Fruit fly (Drosophila melanogaster) whole organism, embryonic: Measurements from ENCODE around the gene CG43815.

Experiments used
- Atf6 ChIP-seq: fragments of 200-800 bp; sonication (Bioruptor generic); IDR thresholded peaks from 2 replicates; pipeline ENCODE4 v1.3.6; 2022; ENCODE audit warnings: missing biosample characterization, missing genetic modification characterization
- B-H2 ChIP-seq: fragments of 200-800 bp; sonication (Bioruptor generic); optimal IDR thresholded peaks from 2 replicates; lab custom pipeline; 2018; ENCODE audit warnings: missing biosample characterization, mild to moderate bottlenecking, missing genetic modification characterization
- Blimp-1 ChIP-seq: fragments of 200-800 bp; sonication (Bioruptor generic); optimal IDR thresholded peaks from 3 replicates; lab custom pipeline; 2018; ENCODE audit warnings: missing biosample characterization, missing genetic modification characterization, mild to moderate bottlenecking, moderate library complexity, missing genetic modification reagents
- CG10979 ChIP-seq: fragments of 200-800 bp; sonication (Bioruptor generic); optimal IDR thresholded peaks from 2 replicates; lab custom pipeline; 2018; ENCODE audit warnings: missing biosample characterization, mild to moderate bottlenecking, missing genetic modification characterization, moderate library complexity
- CG11085 ChIP-seq: fragments of 200-800 bp; sonication (Bioruptor generic); IDR thresholded peaks from 2 replicates; pipeline ENCODE4 v1.3.6; 2022; ENCODE audit warnings: missing biosample characterization, missing genetic modification characterization
- CG11723 ChIP-seq: fragments of 200-800 bp; sonication (Bioruptor generic); optimal IDR thresholded peaks from 2 replicates; lab custom pipeline; 2017; ENCODE audit warnings: missing biosample characterization, mild to moderate bottlenecking, missing genetic modification characterization
- CG12071 ChIP-seq: fragments of 200-800 bp; sonication (Bioruptor generic); optimal IDR thresholded peaks from 3 replicates; lab custom pipeline; 2018; ENCODE audit warnings: missing biosample characterization, mild to moderate bottlenecking, missing genetic modification characterization
- CG12104 ChIP-seq: fragments of 200-800 bp; sonication (Bioruptor generic); optimal IDR thresholded peaks from 3 replicates; lab custom pipeline; 2016; ENCODE audit warnings: missing biosample characterization, missing genetic modification characterization
- CG12391 ChIP-seq: fragments of 200-800 bp; sonication (Bioruptor generic); optimal IDR thresholded peaks from 3 replicates; lab custom pipeline; 2018; ENCODE audit warnings: missing biosample characterization, mild to moderate bottlenecking, missing genetic modification characterization, moderate library complexity
- CG14710 ChIP-seq: fragments of 200-800 bp; sonication (Bioruptor generic); optimal IDR thresholded peaks from 3 replicates; lab custom pipeline; 2019; ENCODE audit warnings: missing biosample characterization, mild to moderate bottlenecking, missing genetic modification characterization, moderate library complexity
- CG14965 ChIP-seq: fragments of 200-800 bp; sonication (Bioruptor generic); optimal IDR thresholded peaks from 2 replicates; lab custom pipeline; 2016; ENCODE audit warnings: missing biosample characterization, missing genetic modification characterization, borderline replicate concordance
- CG17328 ChIP-seq: fragments of 200-800 bp; sonication (Bioruptor generic); IDR thresholded peaks from 2 replicates; pipeline ENCODE4 v1.3.6; 2022; ENCODE audit warnings: missing biosample characterization, missing genetic modification characterization
- CG17829 ChIP-seq: fragments of 200-800 bp; optimal IDR thresholded peaks from 2 replicates; lab custom pipeline; 2019; ENCODE audit warnings: missing biosample characterization, mild to moderate bottlenecking, missing genetic modification characterization, moderate library complexity
- CG18262 ChIP-seq: fragments of 200-800 bp; optimal IDR thresholded peaks from 3 replicates; lab custom pipeline; 2019; ENCODE audit warnings: missing biosample characterization, mild to moderate bottlenecking, missing genetic modification characterization, moderate library complexity
- CG18476 ChIP-seq: fragments of 200-800 bp; sonication (Bioruptor generic); optimal IDR thresholded peaks from 2 replicates; lab custom pipeline; 2016; ENCODE audit warnings: missing biosample characterization, mild to moderate bottlenecking, missing genetic modification characterization
- CG2116 ChIP-seq: fragments of 200-800 bp; sonication (Bioruptor generic); optimal IDR thresholded peaks from 3 replicates; lab custom pipeline; 2018; ENCODE audit warnings: missing biosample characterization, mild to moderate bottlenecking, missing genetic modification characterization
- CG2712 ChIP-seq: fragments of 200-800 bp; optimal IDR thresholded peaks from 3 replicates; lab custom pipeline; 2019; ENCODE audit warnings: missing biosample characterization, mild to moderate bottlenecking, missing genetic modification characterization, moderate library complexity
- CG2889 ChIP-seq: fragments of 200-800 bp; sonication (Bioruptor generic); IDR thresholded peaks from 3 replicates; pipeline ENCODE4 v1.3.6; 2022; ENCODE audit warnings: missing biosample characterization, missing genetic modification characterization
- CG31441 ChIP-seq: fragments of 200-800 bp; sonication (Bioruptor generic); IDR thresholded peaks from 2 replicates; pipeline ENCODE4 v1.3.6; 2022; ENCODE audit warnings: missing biosample characterization, missing genetic modification characterization
- CG3838 ChIP-seq: fragments of 200-800 bp; sonication (Bioruptor generic); optimal IDR thresholded peaks from 3 replicates; lab custom pipeline; 2016; ENCODE audit warnings: missing biosample characterization, missing genetic modification characterization
- CG6254 ChIP-seq: fragments of 200-800 bp; sonication (Bioruptor generic); optimal IDR thresholded peaks from 3 replicates; lab custom pipeline; 2017; ENCODE audit warnings: mild to moderate bottlenecking, missing biosample characterization, missing genetic modification reagents, missing genetic modification characterization
- CG7357 ChIP-seq: fragments of 200-800 bp; sonication (Bioruptor generic); IDR thresholded peaks from 3 replicates; pipeline ENCODE4 v1.3.6; 2022; ENCODE audit warnings: missing biosample characterization, missing genetic modification characterization
- CG8281 ChIP-seq: fragments of 200-800 bp; sonication (Bioruptor generic); optimal IDR thresholded peaks from 2 replicates; lab custom pipeline; 2018; ENCODE audit warnings: missing biosample characterization, mild to moderate bottlenecking, missing genetic modification characterization, moderate library complexity
- CG8388 ChIP-seq: fragments of 200-800 bp; sonication (Bioruptor generic); optimal IDR thresholded peaks from 2 replicates; lab custom pipeline; 2019; ENCODE audit warnings: missing biosample characterization, mild to moderate bottlenecking, missing genetic modification characterization, moderate library complexity
- CG8765 ChIP-seq: fragments of 200-800 bp; sonication (Bioruptor generic); IDR thresholded peaks from 2 replicates; pipeline ENCODE4 v1.3.6; 2022; ENCODE audit warnings: missing biosample characterization, missing genetic modification characterization
- CG9727 ChIP-seq: fragments of 200-800 bp; sonication (Bioruptor generic); optimal IDR thresholded peaks from 3 replicates; lab custom pipeline; 2017; ENCODE audit warnings: missing biosample characterization, mild to moderate bottlenecking, missing genetic modification characterization
- CG9797 ChIP-seq: fragments of 200-800 bp; sonication (Bioruptor generic); optimal IDR thresholded peaks from 3 replicates; lab custom pipeline; 2018; ENCODE audit warnings: missing biosample characterization, mild to moderate bottlenecking, missing genetic modification characterization
- Doc2 ChIP-seq: fragments of 200-800 bp; sonication (Bioruptor generic); IDR thresholded peaks from 2 replicates; pipeline ENCODE4 v1.3.6; 2022; ENCODE audit warnings: missing biosample characterization, missing genetic modification characterization
- HLH4C ChIP-seq: fragments of 200-800 bp; sonication (Bioruptor generic); IDR thresholded peaks from 3 replicates; pipeline ENCODE4 v1.3.6; 2022; ENCODE audit warnings: missing biosample characterization, missing genetic modification characterization; ENCODE audit not compliant: partially characterized antibody
- Hmr ChIP-seq: fragments of 200-800 bp; sonication (Bioruptor generic); optimal IDR thresholded peaks from 3 replicates; lab custom pipeline; 2017; ENCODE audit warnings: mild to moderate bottlenecking, missing biosample characterization, missing genetic modification reagents, missing genetic modification characterization
- Oaz ChIP-seq: fragments of 200-800 bp; sonication (Bioruptor generic); IDR thresholded peaks from 2 replicates; pipeline ENCODE4 v1.3.6; 2022; ENCODE audit warnings: missing biosample characterization, missing genetic modification characterization
- Opbp ChIP-seq: fragments of 200-800 bp; sonication (Bioruptor generic); IDR thresholded peaks from 3 replicates; pipeline ENCODE4 v1.3.6; 2022; ENCODE audit warnings: missing biosample characterization, missing genetic modification characterization; ENCODE audit not compliant: partially characterized antibody
- aop ChIP-seq: fragments of 200-800 bp; sonication (Bioruptor generic); IDR thresholded peaks from 2 replicates; pipeline ENCODE4 v1.3.6; 2022; ENCODE audit warnings: missing biosample characterization, missing genetic modification characterization
- bowl ChIP-seq: fragments of 200-800 bp; sonication (Bioruptor generic); IDR thresholded peaks from 2 replicates; pipeline ENCODE4 v1.3.6; 2022; ENCODE audit warnings: missing biosample characterization, missing genetic modification characterization
- bsh ChIP-seq, 2 experiments: fragments of 200-800 bp; sonication (Bioruptor generic); optimal IDR thresholded peaks; 2 replicates each; lab custom pipeline; 2017 to 2018; ENCODE audit warnings: mild to moderate bottlenecking in 2 of 2, missing biosample characterization in 2 of 2, missing genetic modification characterization in 2 of 2, moderate library complexity in 1 of 2
- chinmo ChIP-seq: fragments of 200-800 bp; sonication (Bioruptor generic); IDR thresholded peaks from 4 replicates; pipeline ENCODE4 v1.3.6; 2022; ENCODE audit warnings: missing biosample characterization, missing genetic modification characterization; ENCODE audit not compliant: partially characterized antibody
- dmrt11E ChIP-seq: fragments of 200-800 bp; sonication (Bioruptor generic); optimal IDR thresholded peaks from 3 replicates; lab custom pipeline; 2018; ENCODE audit warnings: missing biosample characterization, mild to moderate bottlenecking, missing genetic modification characterization, moderate library complexity
- hbn ChIP-seq: fragments of 200-800 bp; sonication (Bioruptor generic); IDR thresholded peaks from 2 replicates; pipeline ENCODE4 v1.3.6; 2022; ENCODE audit warnings: missing biosample characterization, missing genetic modification characterization; ENCODE audit not compliant: partially characterized antibody
- nom ChIP-seq: fragments of 200-800 bp; sonication (Bioruptor generic); optimal IDR thresholded peaks from 2 replicates; lab custom pipeline; 2017; ENCODE audit warnings: missing biosample characterization, missing genetic modification characterization, mild to moderate bottlenecking, moderate library complexity, missing genetic modification reagents
- phol ChIP-seq: fragments of 200-800 bp; sonication (Bioruptor generic); optimal IDR thresholded peaks from 3 replicates; lab custom pipeline; 2018; ENCODE audit warnings: missing biosample characterization, mild to moderate bottlenecking, missing genetic modification characterization, moderate library complexity
- prd ChIP-seq, 3 experiments: fragments of >200 bp in 2 of 3; fragments of 200-800 bp in 1 of 3; sonication (Bioruptor generic) in 1 of 3; optimal IDR thresholded peaks in 2 of 3; IDR thresholded peaks in 1 of 3; 2 replicates in 2 of 3; 3 replicates in 1 of 3; pipeline versions ENCODE4 v1.3.6 to Lab custom; 2017 to 2022; ENCODE audit warnings: missing biosample characterization in 1 of 3, missing genetic modification characterization in 1 of 3
- sens ChIP-seq: fragments of 200-800 bp; sonication (Bioruptor generic); peaks from one replicate; lab custom pipeline; 2016; ENCODE audit warnings: missing biosample characterization, missing genetic modification characterization
- sima ChIP-seq: fragments of 200-800 bp; sonication (Bioruptor generic); optimal IDR thresholded peaks from 2 replicates; lab custom pipeline; 2016; ENCODE audit warnings: missing biosample characterization, missing genetic modification characterization
- sug ChIP-seq: fragments of 200-800 bp; optimal IDR thresholded peaks from 2 replicates; lab custom pipeline; 2019; ENCODE audit warnings: missing biosample characterization, mild to moderate bottlenecking, missing genetic modification characterization, moderate library complexity
- vfl ChIP-seq: fragments of 200-800 bp; sonication (Bioruptor generic); optimal IDR thresholded peaks from 2 replicates; lab custom pipeline; 2016; ENCODE audit warnings: missing biosample characterization, missing genetic modification characterization
- vvl ChIP-seq: fragments of 200-800 bp; sonication (Bioruptor generic); IDR thresholded peaks from 2 replicates; pipeline ENCODE4 v1.3.6; 2022; ENCODE audit warnings: missing biosample characterization, missing genetic modification characterization
- zf30C ChIP-seq: fragments of 200-800 bp; sonication (Bioruptor generic); optimal IDR thresholded peaks from 3 replicates; lab custom pipeline; 2018; ENCODE audit warnings: missing biosample characterization, mild to moderate bottlenecking, missing genetic modification characterization
- zfh1 ChIP-seq: fragments of 200-800 bp; sonication (Bioruptor generic); IDR thresholded peaks from 3 replicates; pipeline ENCODE4 v1.3.6; 2022; ENCODE audit warnings: missing biosample characterization, missing genetic modification characterization

Gene CG43815

DNA sequence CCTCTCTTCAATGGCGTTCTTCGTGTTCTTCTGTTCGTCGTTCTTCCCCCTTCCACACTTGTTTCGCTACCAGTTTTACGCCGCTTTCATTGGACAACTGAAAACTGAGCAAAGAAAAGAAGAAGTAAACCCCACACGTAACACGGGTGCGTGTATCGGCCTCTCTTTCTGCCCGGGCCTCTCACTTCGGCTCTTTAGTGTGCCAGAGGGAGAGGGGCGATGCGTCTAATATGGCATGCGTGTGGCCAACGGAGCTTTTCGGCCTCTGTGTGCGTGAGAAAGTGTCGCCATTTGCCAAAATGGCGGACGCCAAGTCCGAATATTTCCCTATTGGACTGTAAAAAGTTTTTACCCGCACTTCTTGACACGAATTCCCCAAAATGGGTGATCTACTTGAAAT, 36.0 kb upstream of the CG43815 start (continued):
- TF ChIP-seq Opbp: peak; percentile 38; the same call in 1 of the 3 replicates
- no peak for TF ChIP-seq CG8281 (tag; lab: Kevin White, UChicago)
- no peak for TF ChIP-seq Blimp-1 (GFP tag; lab: Kevin White, UChicago)
- 0 out of 4 replicates have a peak, but pooled peaks have one; percentile 10 for TF ChIP-seq chinmo (GFP tag; lab: Robert Waterston, UW)
- TF ChIP-seq CG9797 (GFP tag; lab: Kevin White, UChicago): no peak
- no peak for TF ChIP-seq CG14965 (GFP tag; lab: Kevin White, UChicago)
- no peak for TF ChIP-seq CG2889
- no peak for TF ChIP-seq vfl (GFP tag; lab: Kevin White, UChicago)

dm6 chr2L:3543062-3543461, 32.9 kb upstream of the CG43815 start:
- TF ChIP-seq hbn (GFP tag; lab: Robert Waterston, UW) (no peak), HLH4C (no peak), Hmr (GFP tag; lab: Kevin White, UChicago) (no peak), CG17829 (tag; lab: Kevin White, UChicago) (peak; percentile 18), sens (GFP tag; lab: Kevin White, UChicago) (peak; percentile 48), prd (optimal IDR thresholded peaks at IDR 0.05; lab: Kevin White, UChicago) (no peak), prd (GFP tag; IDR thresholded peaks at IDR 0.05; lab: Robert Waterston, UW) (peak; percentile 32; the same call in 1 of the 3 replicates), B-H2 (no peak), nom (GFP tag; lab: Kevin White, UChicago) (no peak), bowl (GFP tag; lab: Robert Waterston, UW) (no peak), bsh (GFP tag; optimal IDR thresholded peaks at IDR 0.05; lab: Kevin White, UChicago) (peak in 1 of 2 experiments; percentile 14), CG9727 (peak; percentile 3), zfh1 (GFP tag; lab: Robert Waterston, UW) (0 out of 3 replicates have a peak, but pooled peaks have one; percentile 11), CG12104 (GFP tag; lab: Kevin White, UChicago) (no peak), CG3838 (GFP tag; lab: Kevin White, UChicago) (no peak), dmrt11E (tag; lab: Kevin White, UChicago) (peak; percentile 45), aop (GFP tag; lab: Robert Waterston, UW) (no peak), sima (GFP tag; lab: Kevin White, UChicago) (no peak), Oaz (GFP tag; lab: Robert Waterston, UW) (no peak), CG12071 (GFP tag; lab: Kevin White, UChicago) (no peak), CG17328 (GFP tag; lab: Robert Waterston, UW) (0 out of 2 replicates have a peak, but pooled peaks have one; percentile 6), CG2712 (tag; lab: Kevin White, UChicago) (peak; percentile 53), CG18476 (GFP tag; lab: Kevin White, UChicago) (no peak), CG10979 (tag; lab: Kevin White, UChicago) (peak; percentile 41), CG2116 (GFP tag; lab: Kevin White, UChicago) (no peak), phol (tag; lab: Kevin White, UChicago) (peak; percentile 24), Doc2 (GFP tag; lab: Robert Waterston, UW) (no peak), CG18262 (peak; percentile 40), CG6254 (peak; percentile 15), CG11085 (GFP tag; lab: Robert Waterston, UW) (no peak), CG12391 (tag; lab: Kevin White, UChicago) (peak; percentile 8), sug (no peak), CG31441 (0 out of 2 replicates have a peak, but pooled peaks have one; percentile 26), CG11723 (no peak), CG14710 (tag; lab: Kevin White, UChicago) (peak; percentile 16), Atf6 (GFP tag; lab: Robert Waterston, UW) (no peak), zf30C (GFP tag; lab: Kevin White, UChicago) (peak; percentile 34), vvl (GFP tag; lab: Robert Waterston, UW) (0 out of 2 replicates have a peak, but pooled peaks have one; percentile 43), CG8765 (GFP tag; lab: Robert Waterston, UW) (0 out of 2 replicates have a peak, but pooled peaks have one; percentile 15), Opbp (no peak), CG8388 (peak; percentile 4), CG7357 (GFP tag; lab: Robert Waterston, UW) (no peak)
